Worm (Caenorhabditis elegans): Measurements from ENCODE around the gene B0432.14.

ce11 chrII:296911-297440 is 32.8 kb downstream of the B0432.14 start, which contains the start of the genes clec-117 and B0432.1:
- no peak for TF ChIP-seq elt-1 (tag; optimal IDR thresholded peaks at IDR 0.05; ENCODE audit: borderline replicate concordance, insufficient read depth)
- no peak for TF ChIP-seq pha-4 (tag; optimal IDR thresholded peaks at IDR 0.05)
- no peak for TF ChIP-seq blmp-1 (tag; optimal IDR thresholded peaks at IDR 0.05)
- no peak for TF ChIP-seq lin-13 (tag; optimal IDR thresholded peaks at IDR 0.05)
- no peak for TF ChIP-seq mep-1 (tag; optimal IDR thresholded peaks at IDR 0.05)
- TF ChIP-seq elt-3 (tag; optimal IDR thresholded peaks at IDR 0.05): no peak
- no peak for TF ChIP-seq snpc-4 (tag; optimal IDR thresholded peaks at IDR 0.05)
- TF ChIP-seq nhr-12 (tag; optimal IDR thresholded peaks at IDR 0.05): no peak
- no peak for TF ChIP-seq nhr-76 (tag; optimal IDR thresholded peaks at IDR 0.05)
- no peak for TF ChIP-seq ceh-39 (tag; optimal IDR thresholded peaks at IDR 0.05)
- TF ChIP-seq nhr-28 (tag; optimal IDR thresholded peaks at IDR 0.05): no peak
- no peak for TF ChIP-seq sem-2 (GFP tag; optimal IDR thresholded peaks at IDR 0.05)
- TF ChIP-seq hlh-1 (tag; optimal IDR thresholded peaks at IDR 0.05): no peak
- TF ChIP-seq unc-39 (tag; optimal IDR thresholded peaks at IDR 0.05): no peak

Measured in whole organism, mixed stage, embryonic.